Worm (Caenorhabditis elegans) whole organism, mixed stage, embryonic: ENCODE results near the gene dsc-4.

Source experiments
- M03D4.4 ChIP-seq: sonication (generic microtip); optimal IDR thresholded peaks from 2 replicates; lab custom pipeline; 2017; ENCODE audit warnings: mild to moderate bottlenecking, missing genetic modification characterization, missing compliant biosample characterization
- blmp-1 ChIP-seq: fragments of 150-350 bp; optimal IDR thresholded peaks from 2 replicates; lab custom pipeline; 2014; ENCODE audit warnings: missing biosample characterization, missing genetic modification characterization
- ces-1 ChIP-seq: fragments of 150-350 bp; optimal IDR thresholded peaks from 2 replicates; lab custom pipeline; 2014; ENCODE audit warnings: missing biosample characterization, missing genetic modification reagents, missing genetic modification characterization
- elt-3 ChIP-seq: fragments of 150-350 bp; optimal IDR thresholded peaks from 2 replicates; lab custom pipeline; 2014; ENCODE audit warnings: missing biosample characterization, missing genetic modification characterization
- ham-2 ChIP-seq: fragments of 200-800 bp; sonication (Bioruptor generic); optimal IDR thresholded peaks from 2 replicates; lab custom pipeline; 2018; ENCODE audit warnings: mild to moderate bottlenecking, missing genetic modification characterization, missing compliant biosample characterization
- lin-13 ChIP-seq: fragments of 150-350 bp; optimal IDR thresholded peaks from 2 replicates; lab custom pipeline; 2014; ENCODE audit warnings: missing biosample characterization, missing genetic modification characterization
- lsy-2 ChIP-seq: fragments of 150-350 bp; optimal IDR thresholded peaks from 2 replicates; lab custom pipeline; 2014; ENCODE audit warnings: missing biosample characterization, missing genetic modification characterization
- mab-5 ChIP-seq: fragments of 150-350 bp; optimal IDR thresholded peaks from 2 replicates; lab custom pipeline; 2014; ENCODE audit warnings: missing biosample characterization, missing genetic modification characterization
- nhr-12 ChIP-seq: fragments of 150-350 bp; optimal IDR thresholded peaks from 2 replicates; lab custom pipeline; 2014; ENCODE audit warnings: missing biosample characterization, missing genetic modification characterization
- nhr-237 ChIP-seq: fragments of 150-350 bp; optimal IDR thresholded peaks from 2 replicates; lab custom pipeline; 2014; ENCODE audit warnings: missing biosample characterization, missing genetic modification characterization
- nhr-28 ChIP-seq: fragments of 150-350 bp; optimal IDR thresholded peaks from 2 replicates; lab custom pipeline; 2014; ENCODE audit warnings: missing biosample characterization, missing genetic modification characterization
- nhr-76 ChIP-seq: sonication (generic microtip); optimal IDR thresholded peaks from 2 replicates; lab custom pipeline; 2017; ENCODE audit warnings: missing biosample characterization, missing genetic modification characterization
- snpc-4 ChIP-seq: fragments of 150-350 bp; optimal IDR thresholded peaks from 2 replicates; lab custom pipeline; 2014; ENCODE audit warnings: missing biosample characterization, missing genetic modification characterization

DNA sequence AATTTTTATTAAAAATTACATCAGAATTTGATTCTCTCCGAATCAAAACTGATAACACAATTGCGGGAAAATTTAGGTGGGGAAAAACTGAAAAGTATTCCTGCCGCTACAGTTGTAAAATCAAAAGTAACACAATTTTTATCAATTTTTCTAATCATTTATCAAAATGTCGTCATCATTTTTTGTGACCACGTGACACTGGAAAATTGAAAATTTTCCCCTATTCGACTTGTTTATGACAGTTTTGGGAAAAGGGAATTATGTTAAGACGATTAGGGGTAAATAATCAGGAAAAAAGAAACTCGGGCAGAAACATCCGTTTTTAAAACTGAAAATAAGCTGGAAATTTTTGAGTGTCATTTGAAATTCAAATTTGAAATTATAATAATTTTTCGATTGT lies 23.5 kb downstream of the dsc-4 start:
- TF ChIP-seq nhr-237 (tag; lab: Kevin White, UChicago) (no peak), ham-2 (GFP tag; lab: Kevin White, UChicago) (no peak), nhr-12 (tag; lab: Kevin White, UChicago) (no peak), lin-13 (tag; lab: Kevin White, UChicago) (no peak), nhr-28 (tag; lab: Kevin White, UChicago) (no peak), mab-5 (tag; lab: Kevin White, UChicago) (no peak), ces-1 (no peak), snpc-4 (no peak), elt-3 (no peak), nhr-76 (tag; lab: Kevin White, UChicago) (no peak), M03D4.4 (no peak), blmp-1 (tag; lab: Kevin White, UChicago) (no peak), lsy-2 (tag; lab: Kevin White, UChicago) (no peak)
